Worm (Caenorhabditis elegans) whole organism, young adult: ENCODE measurements around the gene let-2.

Experiments used
- B0019.2 ChIP-seq: fragments of 200-800 bp; sonication (Bioruptor generic); conservative IDR thresholded peaks from 2 replicates; pipeline ENCODE4 v1.3.6; 2022; ENCODE audit warnings: missing genetic modification reagents, missing genetic modification characterization, missing compliant biosample characterization
- B0261.1 ChIP-seq: sonication (generic microtip); optimal IDR thresholded peaks from 2 replicates; lab custom pipeline; 2016; ENCODE audit warnings: mild to moderate bottlenecking, missing genetic modification characterization, moderate library complexity, missing compliant biosample characterization
- C06A6.2 ChIP-seq: fragments of 200-800 bp; sonication (Bioruptor generic); conservative IDR thresholded peaks from 2 replicates; pipeline ENCODE4 v1.3.6; 2022; ENCODE audit warnings: missing genetic modification characterization, missing compliant biosample characterization
- D2030.7 ChIP-seq: fragments of 200-800 bp; sonication (Bioruptor generic); IDR thresholded peaks from 2 replicates; pipeline ENCODE4 v1.3.6; 2022; ENCODE audit warnings: missing genetic modification reagents, missing genetic modification characterization, missing compliant biosample characterization
- F23B12.7 ChIP-seq: sonication (generic microtip); optimal IDR thresholded peaks from 2 replicates; lab custom pipeline; 2017; ENCODE audit warnings: missing genetic modification characterization, mild to moderate bottlenecking, missing compliant biosample characterization, antibody characterized with exemption, moderate library complexity; ENCODE audit not compliant: insufficient read depth
- F33H1.4 ChIP-seq: fragments of 200-800 bp; sonication (Bioruptor generic); IDR thresholded peaks from 2 replicates; pipeline ENCODE4 v1.3.6; 2022; ENCODE audit warnings: missing genetic modification reagents, missing genetic modification characterization, missing compliant biosample characterization
- F57A8.1 ChIP-seq: fragments of 200-800 bp; sonication (Bioruptor generic); optimal IDR thresholded peaks from 2 replicates; lab custom pipeline; 2018; ENCODE audit warnings: mild to moderate bottlenecking, missing genetic modification characterization, moderate library complexity, missing compliant biosample characterization
- T26A5.8 ChIP-seq: sonication (generic microtip); optimal IDR thresholded peaks from 2 replicates; lab custom pipeline; 2016; ENCODE audit warnings: missing genetic modification characterization, missing compliant biosample characterization
- Y79H2A.3 ChIP-seq: fragments of 200-800 bp; sonication (Bioruptor generic); conservative IDR thresholded peaks from 2 replicates; pipeline ENCODE4 v1.3.6; 2022; ENCODE audit warnings: missing genetic modification reagents, missing genetic modification characterization, missing compliant biosample characterization
- ZK185.1 ChIP-seq: sonication (generic microtip); optimal IDR thresholded peaks from 2 replicates; lab custom pipeline; 2016; ENCODE audit warnings: mild to moderate bottlenecking, missing genetic modification characterization, missing compliant biosample characterization; ENCODE audit not compliant: poor library complexity, severe bottlenecking
- attf-3 ChIP-seq: fragments of 200-800 bp; sonication (Bioruptor generic); conservative IDR thresholded peaks from 2 replicates; pipeline ENCODE4 v1.3.6; 2022; ENCODE audit warnings: missing genetic modification reagents, missing genetic modification characterization, missing compliant biosample characterization
- attf-5 ChIP-seq: fragments of 200-800 bp; sonication (Bioruptor generic); optimal IDR thresholded peaks from 2 replicates; lab custom pipeline; 2018; ENCODE audit warnings: mild to moderate bottlenecking, missing genetic modification characterization, missing compliant biosample characterization
- attf-6 ChIP-seq: fragments of 200-800 bp; sonication (Bioruptor generic); IDR thresholded peaks from 2 replicates; pipeline ENCODE4 v1.3.6; 2022; ENCODE audit warnings: missing genetic modification reagents, missing genetic modification characterization, missing compliant biosample characterization
- cebp-1 ChIP-seq, 2 experiments: fragments of 200-800 bp in 1 of 2; sonication (Bioruptor generic) in 1 of 2; sonication (generic microtip) in 1 of 2; IDR thresholded peaks in 1 of 2; optimal IDR thresholded peaks in 1 of 2; 2 replicates each; pipeline versions ENCODE4 v1.3.6 to Lab custom; 2017 to 2022; ENCODE audit warnings: missing compliant biosample characterization in 2 of 2, missing genetic modification characterization in 2 of 2, mild to moderate bottlenecking in 1 of 2, missing genetic modification reagents in 1 of 2, moderate library complexity in 1 of 2
- cebp-2 ChIP-seq: fragments of 200-800 bp; sonication (Bioruptor generic); IDR thresholded peaks from 2 replicates; pipeline ENCODE4 v1.3.6; 2022; ENCODE audit warnings: missing genetic modification characterization, missing compliant biosample characterization
- ceh-27 ChIP-seq: fragments of 200-800 bp; sonication (Bioruptor generic); optimal IDR thresholded peaks from 2 replicates; lab custom pipeline; 2018; ENCODE audit warnings: mild to moderate bottlenecking, missing genetic modification characterization, moderate library complexity, missing compliant biosample characterization
- ceh-40 ChIP-seq: fragments of 200-800 bp; sonication (Bioruptor generic); IDR thresholded peaks from 2 replicates; pipeline ENCODE4 v1.3.6; 2022; ENCODE audit warnings: missing genetic modification characterization, missing compliant biosample characterization
- ceh-79 ChIP-seq: sonication (generic microtip); optimal IDR thresholded peaks from 2 replicates; lab custom pipeline; 2017; ENCODE audit warnings: mild to moderate bottlenecking, missing genetic modification characterization, missing compliant biosample characterization
- ceh-91 ChIP-seq: fragments of 200-800 bp; sonication (Bioruptor generic); IDR thresholded peaks from 2 replicates; pipeline ENCODE4 v1.3.6; 2022; ENCODE audit warnings: missing genetic modification reagents, missing genetic modification characterization, missing compliant biosample characterization
- hlh-12 ChIP-seq: sonication (generic microtip); optimal IDR thresholded peaks from 2 replicates; lab custom pipeline; 2016; ENCODE audit warnings: missing genetic modification characterization, missing compliant biosample characterization
- hmg-1.2 ChIP-seq: fragments of 200-800 bp; sonication (Bioruptor generic); IDR thresholded peaks from 2 replicates; pipeline ENCODE4 v1.3.6; 2022; ENCODE audit warnings: missing genetic modification reagents, missing genetic modification characterization, missing compliant biosample characterization
- hmg-20 ChIP-seq: fragments of 200-800 bp; sonication (Bioruptor generic); IDR thresholded peaks from 2 replicates; pipeline ENCODE4 v1.3.6; 2022; ENCODE audit warnings: missing genetic modification reagents, missing genetic modification characterization, missing compliant biosample characterization
- lir-1 ChIP-seq: fragments of 200-800 bp; sonication (Bioruptor generic); conservative IDR thresholded peaks from 2 replicates; pipeline ENCODE4 v1.3.6; 2022; ENCODE audit warnings: missing genetic modification reagents, missing genetic modification characterization, missing compliant biosample characterization
- mxl-1 ChIP-seq: sonication (generic microtip); optimal IDR thresholded peaks from 2 replicates; lab custom pipeline; 2016; ENCODE audit warnings: missing genetic modification characterization, missing compliant biosample characterization
- nfyb-1 ChIP-seq: fragments of 200-800 bp; sonication (Bioruptor generic); IDR thresholded peaks from 2 replicates; pipeline ENCODE4 v1.3.6; 2022; ENCODE audit warnings: missing genetic modification reagents, missing genetic modification characterization, missing compliant biosample characterization
- nhr-27 ChIP-seq: fragments of 200-800 bp; sonication (Bioruptor generic); optimal IDR thresholded peaks from 2 replicates; lab custom pipeline; 2018; ENCODE audit warnings: mild to moderate bottlenecking, missing genetic modification characterization, moderate library complexity, missing compliant biosample characterization
- pbrm-1 ChIP-seq: fragments of 200-800 bp; sonication (Bioruptor generic); IDR thresholded peaks from 2 replicates; pipeline ENCODE4 v1.3.6; 2022; ENCODE audit warnings: missing genetic modification reagents, missing genetic modification characterization, missing compliant biosample characterization
- rcor-1 ChIP-seq: fragments of 200-800 bp; sonication (Bioruptor generic); IDR thresholded peaks from 2 replicates; pipeline ENCODE4 v1.3.6; 2022; ENCODE audit warnings: missing genetic modification reagents, missing genetic modification characterization, missing compliant biosample characterization
- snpc-1.1 ChIP-seq: sonication (generic microtip); optimal IDR thresholded peaks from 2 replicates; lab custom pipeline; 2017; ENCODE audit warnings: missing genetic modification characterization, mild to moderate bottlenecking, missing compliant biosample characterization, antibody characterized with exemption, moderate library complexity, missing genotype, missing genetic modification reagents; ENCODE audit not compliant: insufficient read depth
- snpc-1.3 ChIP-seq: sonication (generic microtip); optimal IDR thresholded peaks from 2 replicates; lab custom pipeline; 2017; ENCODE audit warnings: missing genetic modification characterization, mild to moderate bottlenecking, missing compliant biosample characterization, antibody characterized with exemption, moderate library complexity, missing genotype, missing genetic modification reagents; ENCODE audit not compliant: insufficient read depth
- snpc-3.4 ChIP-seq: sonication (generic microtip); optimal IDR thresholded peaks from 2 replicates; lab custom pipeline; 2017; ENCODE audit warnings: missing genetic modification characterization, mild to moderate bottlenecking, missing compliant biosample characterization, antibody characterized with exemption, moderate library complexity, missing genotype, missing genetic modification reagents
- snpc-4 ChIP-seq, 5 experiments: fragments of 150-350 bp in 1 of 5; sonication (generic microtip) in 4 of 5; optimal IDR thresholded peaks; 2 replicates each; lab custom pipeline; 2014 to 2018; ENCODE audit warnings: missing genetic modification characterization in 5 of 5, missing biosample characterization in 3 of 5, antibody characterized with exemption in 2 of 5, mild to moderate bottlenecking in 2 of 5, missing compliant biosample characterization in 2 of 5, missing genotype in 2 of 5, moderate library complexity in 2 of 5, missing genetic modification reagents in 1 of 5
- somi-1 ChIP-seq: fragments of 200-800 bp; sonication (Bioruptor generic); optimal IDR thresholded peaks from 2 replicates; lab custom pipeline; 2018; ENCODE audit warnings: mild to moderate bottlenecking, missing genetic modification characterization, missing compliant biosample characterization
- sptf-2 ChIP-seq: fragments of 200-800 bp; sonication (Bioruptor generic); optimal IDR thresholded peaks from 2 replicates; lab custom pipeline; 2018; ENCODE audit warnings: mild to moderate bottlenecking, missing genetic modification characterization, missing compliant biosample characterization
- tbx-9 ChIP-seq: sonication (generic microtip); optimal IDR thresholded peaks from 2 replicates; lab custom pipeline; 2016; ENCODE audit warnings: borderline replicate concordance, missing genetic modification characterization, inconsistent platforms, missing compliant biosample characterization
- ztf-18 ChIP-seq: sonication (generic microtip); optimal IDR thresholded peaks from 2 replicates; lab custom pipeline; 2016; ENCODE audit warnings: missing genotype, mild to moderate bottlenecking, missing genetic modification characterization, missing compliant biosample characterization
- ztf-25 ChIP-seq: fragments of 200-800 bp; sonication (Bioruptor generic); IDR thresholded peaks from 2 replicates; pipeline ENCODE4 v1.3.6; 2022; ENCODE audit warnings: missing genetic modification reagents, missing genetic modification characterization, missing compliant biosample characterization
- ztf-26 ChIP-seq: sonication (generic microtip); optimal IDR thresholded peaks from 2 replicates; lab custom pipeline; 2017; ENCODE audit warnings: missing genetic modification characterization, missing compliant biosample characterization
- ztf-3 ChIP-seq: fragments of 200-800 bp; sonication (Bioruptor generic); optimal IDR thresholded peaks from 2 replicates; lab custom pipeline; 2018; ENCODE audit warnings: mild to moderate bottlenecking, missing genetic modification characterization, missing compliant biosample characterization
- ztf-6 ChIP-seq: fragments of 200-800 bp; sonication (Bioruptor generic); IDR thresholded peaks from 2 replicates; pipeline ENCODE4 v1.3.6; 2022; ENCODE audit warnings: missing genetic modification reagents, missing genetic modification characterization, missing compliant biosample characterization

Gene let-2

ce11 chrX:16366993-16367392 lies 22.1 kb downstream of the let-2 start, which contains the start of gene ace-1 (continued):
- no peak for TF ChIP-seq ZK185.1 (tag; lab: Kevin White, UChicago)

ce11 chrX:16366508-16366907 lies 22.6 kb downstream of the let-2 start:
- no peak for TF ChIP-seq ceh-27 (GFP tag; lab: Kevin White, UChicago)

ce11 chrX:16363637-16364036 lies 25.5 kb downstream of the let-2 start:
- TF ChIP-seq ceh-91 (GFP tag; lab: Robert Waterston, UW): no peak
- TF ChIP-seq attf-5 (GFP tag; lab: Kevin White, UChicago): no peak
- no peak for TF ChIP-seq nhr-27 (tag; lab: Kevin White, UChicago)
- TF ChIP-seq lir-1 (GFP tag; lab: Robert Waterston, UW): no peak
- no peak for TF ChIP-seq somi-1
- no peak for TF ChIP-seq Y79H2A.3
- no peak for TF ChIP-seq ztf-3
- no peak for TF ChIP-seq F23B12.7 (tag; lab: Kevin White, UChicago)
- no peak for TF ChIP-seq snpc-1.1
- no peak for TF ChIP-seq attf-3 (GFP tag; lab: Robert Waterston, UW)
- TF ChIP-seq snpc-3.4 (tag; lab: Kevin White, UChicago): no peak
- no peak for TF ChIP-seq hmg-1.2 (GFP tag; lab: Robert Waterston, UW)
- no peak for TF ChIP-seq T26A5.8
- no peak for TF ChIP-seq B0261.1
- TF ChIP-seq ztf-18 (tag; lab: Kevin White, UChicago): no peak

ce11 chrX:16361001-16361400 lies 28.1 kb downstream of the let-2 start:
- TF ChIP-seq ztf-26: no peak
- 0 out of 2 replicates have a peak, but pooled peaks have one; percentile 36 for TF ChIP-seq nfyb-1 (GFP tag; lab: Robert Waterston, UW)
- no peak for TF ChIP-seq F33H1.4
- TF ChIP-seq ztf-6 (GFP tag; lab: Robert Waterston, UW): no peak
- TF ChIP-seq snpc-1.1: no peak

- TF ChIP-seq attf-5 (GFP tag; lab: Kevin White, UChicago) (no peak), snpc-3.4 (tag; lab: Kevin White, UChicago) (peak; percentile 69), B0019.2 (no peak), somi-1 (no peak), ceh-40 (GFP tag; lab: Robert Waterston, UW) (no peak), sptf-2 (GFP tag; lab: Kevin White, UChicago) (no peak), snpc-4 (GFP tag; optimal IDR thresholded peaks at IDR 0.05; lab: Kevin White, UChicago) (peak; percentile 74), snpc-4 (tag; optimal IDR thresholded peaks at IDR 0.05; lab: Kevin White, UChicago) (peak; percentile 40 to 94 (median 70)), F57A8.1 (GFP tag; lab: Kevin White, UChicago) (no peak), attf-6 (GFP tag; lab: Robert Waterston, UW) (0 out of 2 replicates have a peak, but pooled peaks have one; percentile 43), pbrm-1 (GFP tag; lab: Robert Waterston, UW) (0 out of 2 replicates have a peak, but pooled peaks have one; percentile 6), snpc-1.3 (tag; lab: Kevin White, UChicago) (no peak), hlh-12 (tag; lab: Kevin White, UChicago) (no peak), mxl-1 (tag; lab: Kevin White, UChicago) (no peak), C06A6.2 (GFP tag; lab: Robert Waterston, UW) (no peak), cebp-2 (GFP tag; lab: Robert Waterston, UW) (no peak), ztf-25 (GFP tag; lab: Robert Waterston, UW) (0 out of 2 replicates have a peak, but pooled peaks have one; percentile 23), ceh-79 (tag; lab: Kevin White, UChicago) (no peak), tbx-9 (no peak), hmg-20 (no peak), D2030.7 (GFP tag; lab: Robert Waterston, UW) (no peak), rcor-1 (GFP tag; lab: Robert Waterston, UW) (peak; percentile 16; the same call in 1 of the 2 replicates), cebp-1 (GFP tag; IDR thresholded peaks at IDR 0.05; lab: Robert Waterston, UW) (no peak), cebp-1 (tag; optimal IDR thresholded peaks at IDR 0.05; lab: Kevin White, UChicago) (no peak)
Measured at ce11 chrX:16357531-16357930, 31.6 kb downstream of the let-2 start.
